Worm (Caenorhabditis elegans): ENCODE results near the gene Y32B12B.4.

DNA sequence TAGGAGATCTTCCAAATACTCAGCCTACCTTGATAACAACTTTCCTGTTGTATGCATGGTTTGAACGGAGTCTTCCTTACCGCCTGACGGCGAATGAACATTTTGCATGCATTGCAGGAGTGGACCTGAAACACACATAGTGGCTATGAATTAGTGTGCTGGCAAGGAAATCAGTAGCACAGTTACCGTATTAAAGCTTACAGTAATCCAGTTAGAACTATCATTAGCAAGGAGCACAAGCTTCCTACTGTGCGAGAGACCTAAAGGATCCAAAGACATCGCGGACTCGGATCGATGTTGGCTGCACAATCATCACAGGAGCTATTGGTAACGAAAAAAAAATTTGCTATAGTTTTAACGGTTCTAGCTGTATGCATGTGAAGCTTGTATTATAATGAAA is 17.6 kb downstream of the Y32B12B.4 start, which contains the start of gene nhr-233:
- no peak for TF ChIP-seq snpc-1.3 (tag; optimal IDR thresholded peaks at IDR 0.05; ENCODE audit: insufficient read depth)
- TF ChIP-seq ama-1 (optimal IDR thresholded peaks at IDR 0.05): no peak
- TF ChIP-seq ama-1 (GFP tag; optimal IDR thresholded peaks at IDR 0.05): no peak

Measured in whole organism, young adult.